Fruit fly (Drosophila melanogaster) whole organism, embryonic: ENCODE measurements around the gene CG9855.
A peak's percentile ranks its signal among the peaks of the same experiment; 100 is the strongest.

Source experiments
- CG12236 ChIP-seq: fragments of 200-800 bp; sonication (Bioruptor generic); optimal IDR thresholded peaks from 2 replicates; lab custom pipeline; 2016; ENCODE audit warnings: missing biosample characterization, missing genetic modification characterization
- CG13894 ChIP-seq: fragments of 200-800 bp; sonication (Bioruptor generic); optimal IDR thresholded peaks from 3 replicates; lab custom pipeline; 2018; ENCODE audit warnings: missing biosample characterization, mild to moderate bottlenecking, missing genetic modification characterization, moderate library complexity
- CG15011 ChIP-seq: fragments of 200-800 bp; sonication (Bioruptor generic); optimal IDR thresholded peaks from 3 replicates; lab custom pipeline; 2018; ENCODE audit warnings: missing biosample characterization, mild to moderate bottlenecking, missing genetic modification characterization
- CG1602 ChIP-seq: fragments of 200-800 bp; sonication (Bioruptor generic); optimal IDR thresholded peaks from 3 replicates; lab custom pipeline; 2016; ENCODE audit warnings: missing biosample characterization, missing genetic modification characterization
- CG17328 ChIP-seq: fragments of 200-800 bp; sonication (Bioruptor generic); IDR thresholded peaks from 2 replicates; pipeline ENCODE4 v1.3.6; 2022; ENCODE audit warnings: missing biosample characterization, missing genetic modification characterization
- CG17612 ChIP-seq: fragments of 200-800 bp; sonication (Bioruptor generic); IDR thresholded peaks from 2 replicates; pipeline ENCODE4 v1.3.6; 2022; ENCODE audit warnings: missing biosample characterization, missing genetic modification characterization
- CG18599 ChIP-seq: fragments of 200-800 bp; sonication (Bioruptor generic); optimal IDR thresholded peaks from 3 replicates; lab custom pipeline; 2017; ENCODE audit warnings: missing biosample characterization, missing genetic modification characterization, mild to moderate bottlenecking, moderate library complexity, missing genetic modification reagents
- CG2875 ChIP-seq: fragments of 200-800 bp; sonication (Bioruptor generic); optimal IDR thresholded peaks from 2 replicates; lab custom pipeline; 2017; ENCODE audit warnings: missing biosample characterization, mild to moderate bottlenecking, missing genetic modification characterization, missing genetic modification reagents
- CG3163 ChIP-seq: fragments of 200-800 bp; sonication (Bioruptor generic); optimal IDR thresholded peaks from 3 replicates; lab custom pipeline; 2016; ENCODE audit warnings: missing biosample characterization, missing genetic modification characterization
- CG32772 ChIP-seq: fragments of 200-800 bp; sonication (Bioruptor generic); IDR thresholded peaks from 2 replicates; pipeline ENCODE4 v1.3.6; 2022; ENCODE audit warnings: missing biosample characterization, missing genetic modification characterization
- CG42726 ChIP-seq: fragments of 200-800 bp; sonication (Bioruptor generic); IDR thresholded peaks from 2 replicates; pipeline ENCODE4 v1.3.6; 2022; ENCODE audit warnings: missing biosample characterization, missing genetic modification characterization; ENCODE audit not compliant: partially characterized antibody
- CG4328 ChIP-seq: fragments of 200-800 bp; sonication (Bioruptor generic); optimal IDR thresholded peaks from 3 replicates; lab custom pipeline; 2017; ENCODE audit warnings: missing biosample characterization, missing genetic modification reagents, missing genetic modification characterization
- CG5953 ChIP-seq: fragments of 200-800 bp; sonication (Bioruptor generic); IDR thresholded peaks from 2 replicates; pipeline ENCODE4 v1.3.6; 2022; ENCODE audit warnings: missing biosample characterization, missing genetic modification characterization
- CG7745 ChIP-seq: fragments of 200-800 bp; sonication (Bioruptor generic); optimal IDR thresholded peaks from 2 replicates; lab custom pipeline; 2018; ENCODE audit warnings: missing biosample characterization, mild to moderate bottlenecking, missing genetic modification characterization, moderate library complexity
- CG8765 ChIP-seq: fragments of 200-800 bp; sonication (Bioruptor generic); IDR thresholded peaks from 2 replicates; pipeline ENCODE4 v1.3.6; 2022; ENCODE audit warnings: missing biosample characterization, missing genetic modification characterization
- CG9215 ChIP-seq: fragments of 200-800 bp; sonication (Bioruptor generic); IDR thresholded peaks from 2 replicates; pipeline ENCODE4 v1.3.6; 2022; ENCODE audit warnings: missing biosample characterization, missing genetic modification characterization
- CG9876 ChIP-seq: fragments of 200-800 bp; sonication (Bioruptor generic); optimal IDR thresholded peaks from 2 replicates; lab custom pipeline; 2016; ENCODE audit warnings: missing biosample characterization, missing genetic modification characterization
- D ChIP-seq, 2 experiments: fragments of 200-800 bp in 1 of 2; fragments of >200 bp in 1 of 2; sonication (Bioruptor generic) in 1 of 2; optimal IDR thresholded peaks; 2 replicates in 1 of 2; 3 replicates in 1 of 2; lab custom pipeline; 2017; ENCODE audit warnings: mild to moderate bottlenecking in 1 of 2, missing biosample characterization in 1 of 2, missing genetic modification characterization in 1 of 2, missing genetic modification reagents in 1 of 2
- Gsc ChIP-seq: fragments of 200-800 bp; sonication (Bioruptor generic); IDR thresholded peaks from 2 replicates; pipeline ENCODE4 v1.3.6; 2022; ENCODE audit warnings: missing biosample characterization, missing genetic modification characterization
- H15 ChIP-seq: fragments of 200-800 bp; sonication (Bioruptor generic); IDR thresholded peaks from 3 replicates; pipeline ENCODE4 v1.3.6; 2022; ENCODE audit warnings: missing biosample characterization, missing genetic modification characterization
- HHEX ChIP-seq: fragments of 200-800 bp; sonication (Bioruptor generic); optimal IDR thresholded peaks from 3 replicates; lab custom pipeline; 2017; ENCODE audit warnings: missing biosample characterization, mild to moderate bottlenecking, missing genetic modification characterization, missing genetic modification reagents
- Jarid2 ChIP-seq: fragments of 200-800 bp; sonication (Bioruptor generic); optimal IDR thresholded peaks from 3 replicates; lab custom pipeline; 2017; ENCODE audit warnings: mild to moderate bottlenecking, missing biosample characterization, missing genetic modification reagents, missing genetic modification characterization
- Myb ChIP-seq: fragments of 200-800 bp; sonication (Bioruptor generic); optimal IDR thresholded peaks from 2 replicates; lab custom pipeline; 2016; ENCODE audit warnings: missing biosample characterization, missing genetic modification characterization
- NK7.1 ChIP-seq: fragments of 200-800 bp; sonication (Bioruptor generic); optimal IDR thresholded peaks from 3 replicates; lab custom pipeline; 2016; ENCODE audit warnings: missing biosample characterization, missing genetic modification characterization
- Trl ChIP-seq, 3 experiments: fragments of >200 bp in 2 of 3; fragments of 200-800 bp in 1 of 3; sonication (Bioruptor generic) in 1 of 3; optimal IDR thresholded peaks; 2 replicates in 1 of 3; 3 replicates in 2 of 3; lab custom pipeline; 2016 to 2017; ENCODE audit warnings: missing biosample characterization in 1 of 3, missing genetic modification characterization in 1 of 3
- Vsx1 ChIP-seq: fragments of 200-800 bp; sonication (Bioruptor generic); optimal IDR thresholded peaks from 2 replicates; lab custom pipeline; 2017; ENCODE audit warnings: missing biosample characterization, mild to moderate bottlenecking, missing genetic modification characterization, missing genetic modification reagents
- YL-1 ChIP-seq: fragments of 200-800 bp; sonication (Bioruptor generic); optimal IDR thresholded peaks from 3 replicates; lab custom pipeline; 2017; ENCODE audit warnings: missing biosample characterization, mild to moderate bottlenecking, missing genetic modification characterization
- ac ChIP-seq: fragments of 200-800 bp; sonication (Bioruptor generic); optimal IDR thresholded peaks from 3 replicates; lab custom pipeline; 2017; ENCODE audit warnings: missing biosample characterization, mild to moderate bottlenecking, missing genetic modification characterization
- al ChIP-seq: fragments of 200-800 bp; sonication (Bioruptor generic); IDR thresholded peaks from 2 replicates; pipeline ENCODE4 v1.3.6; 2022; ENCODE audit warnings: missing biosample characterization, missing genetic modification characterization
- btn ChIP-seq: fragments of 200-800 bp; sonication (Bioruptor generic); optimal IDR thresholded peaks from 2 replicates; lab custom pipeline; 2016; ENCODE audit warnings: missing biosample characterization, missing genetic modification characterization
- chif ChIP-seq, 2 experiments: fragments of 200-800 bp; sonication (Bioruptor generic); optimal IDR thresholded peaks; 3 replicates each; lab custom pipeline; 2016; ENCODE audit warnings: missing biosample characterization in 2 of 2, missing genetic modification characterization in 2 of 2
- chm ChIP-seq: fragments of 200-800 bp; sonication (Bioruptor generic); IDR thresholded peaks from 2 replicates; pipeline ENCODE4 v1.3.6; 2022; ENCODE audit warnings: missing biosample characterization, missing genetic modification characterization
- disco-r ChIP-seq: fragments of 200-800 bp; sonication (Bioruptor generic); optimal IDR thresholded peaks from 2 replicates; lab custom pipeline; 2016; ENCODE audit warnings: missing biosample characterization, missing genetic modification characterization
- fd102C ChIP-seq: fragments of 200-800 bp; sonication (Bioruptor generic); optimal IDR thresholded peaks from 2 replicates; lab custom pipeline; 2018; ENCODE audit warnings: missing biosample characterization, mild to moderate bottlenecking, missing genetic modification characterization, moderate library complexity
- gcm ChIP-seq: fragments of 200-800 bp; sonication (Bioruptor generic); optimal IDR thresholded peaks from 2 replicates; lab custom pipeline; 2019; ENCODE audit warnings: missing biosample characterization, mild to moderate bottlenecking, missing genetic modification characterization, moderate library complexity
- gcm2 ChIP-seq: fragments of 200-800 bp; sonication (Bioruptor generic); optimal IDR thresholded peaks from 2 replicates; lab custom pipeline; 2016; ENCODE audit warnings: missing biosample characterization, missing genetic modification characterization
- gro ChIP-seq: fragments of 200-800 bp; sonication (Bioruptor generic); optimal IDR thresholded peaks from 2 replicates; lab custom pipeline; 2016; ENCODE audit warnings: missing biosample characterization, missing genetic modification characterization
- lbe ChIP-seq: fragments of 200-800 bp; sonication (Bioruptor generic); optimal IDR thresholded peaks from 2 replicates; lab custom pipeline; 2016; ENCODE audit warnings: missing biosample characterization, mild to moderate bottlenecking, missing genetic modification characterization
- mirr ChIP-seq: fragments of 200-800 bp; sonication (Bioruptor generic); optimal IDR thresholded peaks from 3 replicates; lab custom pipeline; 2018; ENCODE audit warnings: missing biosample characterization, mild to moderate bottlenecking, missing genetic modification characterization
- nerfin-2 ChIP-seq: fragments of 200-800 bp; sonication (Bioruptor generic); IDR thresholded peaks from 2 replicates; pipeline ENCODE4 v1.3.6; 2022; ENCODE audit warnings: missing biosample characterization, missing genetic modification characterization; ENCODE audit not compliant: partially characterized antibody
- salm ChIP-seq: fragments of 200-800 bp; sonication (Bioruptor generic); optimal IDR thresholded peaks from 2 replicates; lab custom pipeline; 2018; ENCODE audit warnings: missing biosample characterization, mild to moderate bottlenecking, missing genetic modification characterization
- sens ChIP-seq: fragments of 200-800 bp; sonication (Bioruptor generic); peaks from one replicate; lab custom pipeline; 2016; ENCODE audit warnings: missing biosample characterization, missing genetic modification characterization
- tin ChIP-seq: fragments of 200-800 bp; sonication (Bioruptor generic); optimal IDR thresholded peaks from 3 replicates; lab custom pipeline; 2016; ENCODE audit warnings: missing biosample characterization, missing genetic modification characterization
- tio ChIP-seq: fragments of 200-800 bp; sonication (Bioruptor generic); optimal IDR thresholded peaks from 2 replicates; lab custom pipeline; 2017; ENCODE audit warnings: missing biosample characterization, missing genetic modification characterization, inconsistent platforms
- tna ChIP-seq: fragments of 200-800 bp; sonication (Bioruptor generic); IDR thresholded peaks from 2 replicates; pipeline ENCODE4 v1.3.6; 2022; ENCODE audit warnings: missing biosample characterization, missing genetic modification characterization; ENCODE audit not compliant: partially characterized antibody
- usp ChIP-seq: fragments of >200 bp; optimal IDR thresholded peaks from 2 replicates; lab custom pipeline; 2017; ENCODE audit warnings: missing biosample characterization, missing genetic modification characterization
- zfh2 ChIP-seq: fragments of 200-800 bp; sonication (Bioruptor generic); optimal IDR thresholded peaks from 2 replicates; lab custom pipeline; 2016; ENCODE audit warnings: missing biosample characterization, missing genetic modification characterization

Gene CG9855

DNA sequence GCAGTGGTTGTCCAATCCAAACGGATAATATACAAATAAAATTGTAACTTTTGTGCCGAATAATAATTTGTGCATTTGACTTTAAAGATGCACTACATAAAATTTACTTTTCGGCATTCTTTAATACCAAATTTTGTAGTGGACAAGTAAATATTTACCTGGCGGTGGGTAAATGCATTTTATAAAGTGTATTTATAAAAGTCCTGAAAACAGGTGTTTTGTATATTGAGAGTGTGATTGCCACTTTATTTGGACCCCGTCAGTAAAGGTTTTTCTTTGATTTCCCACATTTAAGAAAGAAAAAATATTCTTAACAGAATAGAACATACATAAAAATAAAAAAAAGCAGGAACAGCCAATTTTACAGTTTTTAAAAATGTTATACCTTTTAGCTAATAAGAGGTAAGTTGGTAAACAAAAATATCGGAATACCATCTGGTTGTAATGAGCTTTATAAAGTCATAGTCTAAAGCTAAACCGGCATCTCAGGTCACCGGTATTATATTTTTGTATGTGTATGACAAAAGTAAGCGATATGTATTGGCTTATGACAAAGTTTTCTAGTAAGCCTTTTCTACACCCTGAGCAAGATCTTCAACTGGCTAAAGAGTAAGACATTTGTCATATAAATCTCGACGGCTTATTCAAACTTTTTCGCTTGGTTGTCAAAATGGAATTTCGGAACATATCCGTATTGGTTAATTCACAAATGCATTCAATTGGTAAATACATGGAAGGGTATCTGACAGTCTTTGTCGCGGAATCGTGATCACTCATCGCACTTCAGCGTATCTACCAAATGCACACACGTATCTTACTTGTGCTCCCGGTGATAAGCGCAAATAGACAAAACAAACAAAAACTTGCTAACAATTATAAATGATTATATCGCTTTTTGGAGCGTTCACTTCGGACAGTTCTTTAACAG, 2.8 kb downstream of the CG9855 start:
- TF ChIP-seq CG4328 (GFP tag; lab: Kevin White, UChicago) (peak; percentile 17), tna (GFP tag; lab: Robert Waterston, UW) (no peak), CG3163 (GFP tag; lab: Kevin White, UChicago) (peak; percentile 62), YL-1 (GFP tag; lab: Kevin White, UChicago) (no peak), disco-r (GFP tag; lab: Kevin White, UChicago) (peak; percentile 87), CG42726 (GFP tag; lab: Robert Waterston, UW) (no peak), sens (GFP tag; lab: Kevin White, UChicago) (peak; percentile 95), CG12236 (GFP tag; lab: Kevin White, UChicago) (peak; percentile 65), NK7.1 (GFP tag; lab: Kevin White, UChicago) (peak; percentile 75), chif (GFP tag; optimal IDR thresholded peaks at IDR 0.05; lab: Kevin White, UChicago) (peak; percentile 84), CG9215 (GFP tag; lab: Robert Waterston, UW) (no peak; the same call in 1 of the 2 replicates), CG32772 (peak; percentile 86), CG2875 (GFP tag; lab: Kevin White, UChicago) (peak; percentile 75), Vsx1 (peak; percentile 9), Jarid2 (GFP tag; lab: Kevin White, UChicago) (no peak), salm (tag; lab: Kevin White, UChicago) (peak; percentile 87), Myb (GFP tag; lab: Kevin White, UChicago) (peak; percentile 81), CG18599 (GFP tag; lab: Kevin White, UChicago) (peak; percentile 91), Gsc (GFP tag; lab: Robert Waterston, UW) (no peak), zfh2 (peak; percentile 91), lbe (GFP tag; lab: Kevin White, UChicago) (peak; percentile 91), CG15011 (GFP tag; lab: Kevin White, UChicago) (peak; percentile 81), CG17328 (GFP tag; lab: Robert Waterston, UW) (peak; percentile 84), ac (GFP tag; lab: Kevin White, UChicago) (no peak), tio (GFP tag; lab: Kevin White, UChicago) (peak; percentile 63), gcm2 (GFP tag; lab: Kevin White, UChicago) (peak; percentile 46), D (optimal IDR thresholded peaks at IDR 0.05; lab: Kevin White, UChicago) (no peak), D (GFP tag; optimal IDR thresholded peaks at IDR 0.05; lab: Kevin White, UChicago) (peak; percentile 76), CG17612 (GFP tag; lab: Robert Waterston, UW) (peak; percentile 48; the same call in 1 of the 2 replicates), gro (GFP tag; lab: Kevin White, UChicago) (peak; percentile 95), HHEX (peak; percentile 88), btn (GFP tag; lab: Kevin White, UChicago) (peak; percentile 82), Trl (optimal IDR thresholded peaks at IDR 0.05; lab: Kevin White, UChicago) (no peak), Trl (GFP tag; optimal IDR thresholded peaks at IDR 0.05; lab: Kevin White, UChicago) (peak; percentile 87), CG9876 (GFP tag; lab: Kevin White, UChicago) (peak; percentile 81), CG7745 (tag; lab: Kevin White, UChicago) (no peak), mirr (GFP tag; lab: Kevin White, UChicago) (peak; percentile 90), CG13894 (peak; percentile 68), gcm (GFP tag; lab: Kevin White, UChicago) (peak; percentile 66), al (GFP tag; lab: Robert Waterston, UW) (peak; percentile 80; the same call in 1 of the 2 replicates), CG8765 (peak; percentile 23; the same call in 1 of the 2 replicates), H15 (GFP tag; lab: Robert Waterston, UW) (peak; percentile 86), tin (GFP tag; lab: Kevin White, UChicago) (peak; percentile 75), fd102C (GFP tag; lab: Kevin White, UChicago) (no peak), usp (GFP tag; lab: Kevin White, UChicago) (no peak), CG1602 (GFP tag; lab: Kevin White, UChicago) (peak; percentile 83), nerfin-2 (no peak), chm (peak; percentile 17; the same call in 1 of the 2 replicates), CG5953 (GFP tag; lab: Robert Waterston, UW) (peak; percentile 85)
